Worm (Caenorhabditis elegans) whole organism, L4 larva: ENCODE results near the gene C18A3.10.
A peak's percentile ranks its signal among the peaks of the same experiment; 100 is the strongest.

Experiments
- Y48G9A.11 ChIP-seq: fragments of 200-800 bp; sonication (Bioruptor generic); IDR thresholded peaks from 2 replicates; pipeline ENCODE4 v1.3.6; 2022; ENCODE audit warnings: missing genetic modification reagents, missing genetic modification characterization, missing compliant biosample characterization
- Y5F2A.4 ChIP-seq: fragments of 200-800 bp; sonication (Bioruptor generic); optimal IDR thresholded peaks from 2 replicates; lab custom pipeline; 2018; ENCODE audit warnings: mild to moderate bottlenecking, missing genetic modification characterization, missing compliant biosample characterization
- ZK337.2 ChIP-seq: fragments of 200-800 bp; sonication (Bioruptor generic); IDR thresholded peaks from 2 replicates; pipeline ENCODE4 v1.3.6; 2022; ENCODE audit warnings: missing genetic modification reagents, missing genetic modification characterization, missing compliant biosample characterization
- ZK546.5 ChIP-seq, 2 experiments: sonication (generic microtip); optimal IDR thresholded peaks; 2 replicates each; lab custom pipeline; 2017; ENCODE audit warnings: missing biosample characterization in 2 of 2, missing genetic modification characterization in 2 of 2
- aha-1 ChIP-seq: fragments of 150-350 bp; peaks from one replicate; lab custom pipeline; 2014; ENCODE audit warnings: missing biosample characterization, missing genetic modification characterization
- aly-2 ChIP-seq: sonication (generic microtip); optimal IDR thresholded peaks from 2 replicates; lab custom pipeline; 2018; ENCODE audit warnings: missing biosample characterization, missing genetic modification characterization
- ama-1 ChIP-seq: fragments of 150-350 bp; optimal IDR thresholded peaks from 2 replicates; lab custom pipeline; 2014; ENCODE audit warnings: inconsistent platforms, mixed read lengths
- arid-1 ChIP-seq: fragments of 200-800 bp; sonication (Bioruptor generic); conservative IDR thresholded peaks from 2 replicates; pipeline ENCODE4 v1.3.6; 2022; ENCODE audit warnings: missing genetic modification reagents, missing genetic modification characterization, missing compliant biosample characterization
- ceh-20 ChIP-seq: fragments of 200-800 bp; sonication (Bioruptor generic); IDR thresholded peaks from 2 replicates; pipeline ENCODE4 v1.3.6; 2022; ENCODE audit warnings: missing genetic modification reagents, missing genetic modification characterization, missing compliant biosample characterization
- ceh-28 ChIP-seq: fragments of 150-350 bp; optimal IDR thresholded peaks from 2 replicates; lab custom pipeline; 2014; ENCODE audit warnings: missing biosample characterization, missing genetic modification reagents, missing genetic modification characterization
- ceh-62 ChIP-seq: sonication (generic microtip); optimal IDR thresholded peaks from 2 replicates; lab custom pipeline; 2017; ENCODE audit warnings: missing biosample characterization, missing genetic modification characterization
- cey-2 ChIP-seq: sonication (generic microtip); optimal IDR thresholded peaks from 3 replicates; lab custom pipeline; 2017; ENCODE audit warnings: missing genetic modification characterization, mild to moderate bottlenecking, missing compliant biosample characterization, antibody characterized with exemption, borderline replicate concordance; ENCODE audit not compliant: insufficient read depth
- dmd-6 ChIP-seq: fragments of 200-800 bp; sonication (Bioruptor generic); IDR thresholded peaks from 2 replicates; pipeline ENCODE4 v1.3.6; 2022; ENCODE audit warnings: missing genetic modification reagents, missing genetic modification characterization, missing compliant biosample characterization
- dmd-8 ChIP-seq: fragments of 200-800 bp; sonication (Bioruptor generic); IDR thresholded peaks from 2 replicates; pipeline ENCODE4 v1.3.6; 2022; ENCODE audit warnings: missing genetic modification characterization, missing compliant biosample characterization
- dve-1 ChIP-seq: sonication (generic microtip); optimal IDR thresholded peaks from 2 replicates; lab custom pipeline; 2017; ENCODE audit warnings: antibody characterized with exemption, mild to moderate bottlenecking, missing genetic modification characterization, missing compliant biosample characterization; ENCODE audit not compliant: insufficient read depth
- fkh-10 ChIP-seq: fragments of 150-350 bp; optimal IDR thresholded peaks from 2 replicates; lab custom pipeline; 2014; ENCODE audit warnings: missing biosample characterization, missing genetic modification reagents, missing genetic modification characterization
- hif-1 ChIP-seq, 2 experiments: sonication (generic microtip); optimal IDR thresholded peaks; 2 replicates each; lab custom pipeline; 2016 to 2017; ENCODE audit warnings: missing compliant biosample characterization in 2 of 2, missing genetic modification characterization in 2 of 2, missing genetic modification reagents in 2 of 2, missing genotype in 2 of 2, mild to moderate bottlenecking in 1 of 2
- hlh-11 ChIP-seq: fragments of 200-800 bp; sonication (Bioruptor generic); optimal IDR thresholded peaks from 2 replicates; lab custom pipeline; 2018; ENCODE audit warnings: mild to moderate bottlenecking, missing genetic modification characterization, missing compliant biosample characterization
- hmg-1.1 ChIP-seq: fragments of 200-800 bp; sonication (Bioruptor generic); IDR thresholded peaks from 2 replicates; pipeline ENCODE4 v1.3.6; 2022; ENCODE audit warnings: missing genetic modification reagents, missing genetic modification characterization, missing compliant biosample characterization
- jun-1 ChIP-seq: fragments of 150-350 bp; optimal IDR thresholded peaks from 2 replicates; lab custom pipeline; 2014; ENCODE audit warnings: missing biosample characterization, missing genetic modification reagents, missing genetic modification characterization
- lim-7 ChIP-seq: fragments of 200-800 bp; sonication (Bioruptor generic); IDR thresholded peaks from 2 replicates; pipeline ENCODE4 v1.3.6; 2022; ENCODE audit warnings: missing genetic modification characterization, missing compliant biosample characterization
- lin-1 ChIP-seq: fragments of 200-800 bp; sonication (Bioruptor generic); IDR thresholded peaks from 2 replicates; pipeline ENCODE4 v1.3.6; 2022; ENCODE audit warnings: missing genetic modification reagents, missing genetic modification characterization, missing compliant biosample characterization
- lin-15B ChIP-seq: fragments of 150-350 bp; sonication (generic microtip); optimal IDR thresholded peaks from 3 replicates; lab custom pipeline; 2014; ENCODE audit warnings: missing biosample characterization, missing genetic modification characterization
- lin-29 ChIP-seq: fragments of 200-800 bp; sonication (Bioruptor generic); IDR thresholded peaks from 2 replicates; pipeline ENCODE4 v1.3.6; 2022; ENCODE audit warnings: missing genetic modification reagents, missing genetic modification characterization, missing compliant biosample characterization
- mep-1 ChIP-seq: fragments of 150-350 bp; sonication (generic microtip); optimal IDR thresholded peaks from 3 replicates; lab custom pipeline; 2014; ENCODE audit warnings: missing biosample characterization, missing genetic modification characterization
- mes-2 ChIP-seq: sonication (generic microtip); optimal IDR thresholded peaks from 2 replicates; lab custom pipeline; 2016; ENCODE audit warnings: missing genotype, mild to moderate bottlenecking, missing genetic modification characterization, missing compliant biosample characterization; ENCODE audit not compliant: poor library complexity, severe bottlenecking
- mxl-2 ChIP-seq: fragments of 200-800 bp; sonication (Bioruptor generic); conservative IDR thresholded peaks from 2 replicates; pipeline ENCODE4 v1.3.6; 2022; ENCODE audit warnings: missing genetic modification reagents, missing genetic modification characterization, missing compliant biosample characterization
- nhr-10 ChIP-seq: fragments of 150-350 bp; optimal IDR thresholded peaks from 2 replicates; lab custom pipeline; 2014; ENCODE audit warnings: missing biosample characterization, missing genetic modification characterization
- nhr-102 ChIP-seq: sonication (generic microtip); optimal IDR thresholded peaks from 2 replicates; lab custom pipeline; 2016; ENCODE audit warnings: mild to moderate bottlenecking, missing genetic modification characterization, moderate library complexity, missing compliant biosample characterization
- nhr-111 ChIP-seq: fragments of 200-800 bp; sonication (Bioruptor generic); optimal IDR thresholded peaks from 2 replicates; lab custom pipeline; 2018; ENCODE audit warnings: mild to moderate bottlenecking, missing genetic modification characterization, missing compliant biosample characterization
- nhr-237 ChIP-seq: sonication (generic microtip); optimal IDR thresholded peaks from 2 replicates; lab custom pipeline; 2017; ENCODE audit warnings: missing biosample characterization, missing genetic modification characterization
- nhr-41 ChIP-seq: fragments of 200-800 bp; sonication (Bioruptor generic); IDR thresholded peaks from 2 replicates; pipeline ENCODE4 v1.3.6; 2022; ENCODE audit warnings: missing genetic modification reagents, missing genetic modification characterization, missing compliant biosample characterization
- nhr-48 ChIP-seq: sonication (generic microtip); optimal IDR thresholded peaks from 2 replicates; lab custom pipeline; 2016; ENCODE audit warnings: mild to moderate bottlenecking, missing genetic modification characterization, missing compliant biosample characterization
- nhr-76 ChIP-seq: fragments of 150-350 bp; optimal IDR thresholded peaks from 2 replicates; lab custom pipeline; 2014; ENCODE audit warnings: missing biosample characterization, missing genetic modification characterization
- saeg-2 ChIP-seq: fragments of 200-800 bp; sonication (Bioruptor generic); IDR thresholded peaks from 2 replicates; pipeline ENCODE4 v1.3.6; 2022; ENCODE audit warnings: missing genetic modification reagents, missing genetic modification characterization, missing compliant biosample characterization
- sdz-12 ChIP-seq: fragments of 200-800 bp; sonication (Bioruptor generic); optimal IDR thresholded peaks from 2 replicates; lab custom pipeline; 2018; ENCODE audit warnings: mild to moderate bottlenecking, missing genetic modification characterization, missing compliant biosample characterization
- set-16 ChIP-seq: fragments of 200-800 bp; sonication (Bioruptor generic); IDR thresholded peaks from 2 replicates; pipeline ENCODE4 v1.3.6; 2022; ENCODE audit warnings: missing genetic modification reagents, missing genetic modification characterization, missing compliant biosample characterization
- snpc-1.2 ChIP-seq: fragments of 200-800 bp; sonication (Bioruptor generic); IDR thresholded peaks from 2 replicates; pipeline ENCODE4 v1.3.6; 2022; ENCODE audit warnings: missing genetic modification reagents, missing genetic modification characterization, missing compliant biosample characterization
- spr-1 ChIP-seq: sonication (generic microtip); optimal IDR thresholded peaks from 2 replicates; lab custom pipeline; 2016; ENCODE audit warnings: mild to moderate bottlenecking, missing genetic modification characterization, missing compliant biosample characterization
- tag-97 ChIP-seq: fragments of 200-800 bp; sonication (Bioruptor generic); IDR thresholded peaks from 2 replicates; pipeline ENCODE4 v1.3.6; 2022; ENCODE audit warnings: missing genetic modification characterization, missing compliant biosample characterization
- tra-1 ChIP-seq: fragments of 200-800 bp; sonication (Bioruptor generic); IDR thresholded peaks from 2 replicates; pipeline ENCODE4 v1.3.6; 2022; ENCODE audit warnings: missing genetic modification reagents, missing genetic modification characterization, missing compliant biosample characterization
- zag-1 ChIP-seq: fragments of 150-350 bp; optimal IDR thresholded peaks from 2 replicates; lab custom pipeline; 2014; ENCODE audit warnings: missing biosample characterization, missing genetic modification characterization
- zfp-3 ChIP-seq: fragments of 200-800 bp; sonication (Bioruptor generic); conservative IDR thresholded peaks from 2 replicates; pipeline ENCODE4 v1.3.6; 2022; ENCODE audit warnings: missing genetic modification reagents, missing genetic modification characterization, missing compliant biosample characterization
- ztf-7 ChIP-seq: fragments of 150-350 bp; optimal IDR thresholded peaks from 2 replicates; lab custom pipeline; 2014; ENCODE audit warnings: missing biosample characterization, missing genetic modification characterization

C18A3.10 gene

ce11 chrII:5688959-5689358 lies 26.7 kb downstream of the C18A3.10 start, which contains the start of gene C25H3.11 (continued):
- TF ChIP-seq sdz-12, result no peak
- TF ChIP-seq nhr-48, result no peak
- no peak for TF ChIP-seq lin-15B (tag; lab: Kevin White, UChicago)
- TF ChIP-seq tra-1 (GFP tag; lab: Robert Waterston, UW), result no peak
- TF ChIP-seq nhr-102 (tag; lab: Kevin White, UChicago), result no peak
- no peak for TF ChIP-seq snpc-1.2
- TF ChIP-seq hif-1 (tag; optimal IDR thresholded peaks at IDR 0.05; lab: Kevin White, UChicago), result peak in 1 of 2 experiments; percentile 52
- peak; percentile 49 for TF ChIP-seq dve-1 (tag; lab: Kevin White, UChicago)
- no peak for TF ChIP-seq Y5F2A.4 (GFP tag; lab: Kevin White, UChicago)
- TF ChIP-seq ceh-20 (GFP tag; lab: Robert Waterston, UW), result no peak
- no peak for TF ChIP-seq aly-2 (tag; lab: Kevin White, UChicago)
- TF ChIP-seq dmd-8, result no peak
- peak; percentile 47 for TF ChIP-seq mep-1 (tag; lab: Kevin White, UChicago)
- peak; percentile 28 for TF ChIP-seq spr-1 (tag; lab: Kevin White, UChicago)
- TF ChIP-seq hlh-11 (tag; lab: Kevin White, UChicago), result peak; percentile 78
- TF ChIP-seq cey-2 (tag; lab: Kevin White, UChicago), result no peak
- no peak for TF ChIP-seq ZK546.5 (tag; optimal IDR thresholded peaks at IDR 0.05; lab: Kevin White, UChicago)
- no peak for TF ChIP-seq mxl-2 (GFP tag; lab: Robert Waterston, UW)
- no peak for TF ChIP-seq ceh-28 (tag; lab: Kevin White, UChicago)
- no peak for TF ChIP-seq set-16 (GFP tag; lab: Robert Waterston, UW)
- no peak for TF ChIP-seq Y48G9A.11
- TF ChIP-seq zfp-3 (GFP tag; lab: Robert Waterston, UW), result no peak
- no peak for TF ChIP-seq nhr-237 (tag; lab: Kevin White, UChicago)
- no peak for TF ChIP-seq nhr-111 (GFP tag; lab: Kevin White, UChicago)
- peak; percentile 53 for TF ChIP-seq ama-1 (lab: Kevin White, UChicago)
- TF ChIP-seq lin-29 (GFP tag; lab: Robert Waterston, UW), result no peak
- no peak for TF ChIP-seq saeg-2 (GFP tag; lab: Robert Waterston, UW)
- TF ChIP-seq arid-1 (GFP tag; lab: Robert Waterston, UW), result 0 out of 2 replicates have a peak, but pooled peaks have one; percentile 24
- peak; percentile 49; the same call in 1 of the 2 replicates for TF ChIP-seq dmd-6
- TF ChIP-seq ZK337.2 (GFP tag; lab: Robert Waterston, UW), result no peak
- TF ChIP-seq tag-97 (GFP tag; lab: Robert Waterston, UW), result no peak

ce11 chrII:5680703-5681102 lies 34.9 kb downstream of the C18A3.10 start, which contains the start of gene flp-27:
flp-27 (plus strand) TSS chrII:5681003.
- no peak for TF ChIP-seq mep-1 (tag; lab: Kevin White, UChicago)

DNA sequence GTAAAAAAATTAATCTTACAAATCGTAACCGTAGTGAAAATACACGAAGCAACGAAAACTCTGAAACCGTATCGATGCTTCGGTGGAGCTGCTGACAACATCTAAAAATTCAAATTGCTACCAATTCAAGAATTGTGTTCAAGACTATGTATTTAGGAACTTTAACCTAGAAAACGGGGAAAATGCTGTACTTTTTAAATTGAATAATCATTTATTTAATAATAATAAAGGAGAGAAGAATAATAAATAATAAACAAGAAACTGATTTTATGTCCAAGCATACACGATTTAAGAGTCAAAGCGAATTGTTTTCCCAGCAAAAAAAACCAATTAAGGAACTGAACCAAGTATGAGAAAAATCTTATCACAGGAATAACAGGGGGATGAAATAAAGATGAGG lies 46.1 kb downstream of the C18A3.10 start, which contains the start of gene C25H3.17:
Gene C25H3.17, minus strand, starts transcription at position 101 of the 400 bp plus-strand sequence.
- no peak for TF ChIP-seq lin-1 (GFP tag; lab: Robert Waterston, UW)
- TF ChIP-seq hlh-11 (tag; lab: Kevin White, UChicago), result no peak
- no peak for TF ChIP-seq nhr-48
- TF ChIP-seq nhr-41, result no peak
- TF ChIP-seq nhr-10 (tag; lab: Kevin White, UChicago), result no peak
- TF ChIP-seq dve-1 (tag; lab: Kevin White, UChicago), result no peak
- TF ChIP-seq fkh-10 (GFP tag; lab: Kevin White, UChicago), result no peak
- TF ChIP-seq ama-1 (lab: Kevin White, UChicago), result no peak
- no peak for TF ChIP-seq lin-15B (tag; lab: Kevin White, UChicago)
- no peak for TF ChIP-seq nhr-237 (tag; lab: Kevin White, UChicago)
- TF ChIP-seq jun-1 (tag; lab: Kevin White, UChicago), result no peak
- no peak for TF ChIP-seq ceh-62
- TF ChIP-seq aha-1 (tag; lab: Kevin White, UChicago), result no peak
- no peak for TF ChIP-seq hmg-1.1 (GFP tag; lab: Robert Waterston, UW)
- TF ChIP-seq ztf-7, result no peak
- no peak for TF ChIP-seq lim-7 (GFP tag; lab: Robert Waterston, UW)
- no peak for TF ChIP-seq mes-2
- no peak for TF ChIP-seq hif-1 (tag; optimal IDR thresholded peaks at IDR 0.05; lab: Kevin White, UChicago)
- no peak for TF ChIP-seq zag-1 (tag; lab: Kevin White, UChicago)
- TF ChIP-seq nhr-76 (tag; lab: Kevin White, UChicago), result no peak
